Worm (Caenorhabditis elegans) whole organism, early embryonic: ENCODE data around the gene nep-12.
A peak's percentile ranks its signal among the peaks of the same experiment; 100 is the strongest.

Experiments used
- B0310.2 ChIP-seq: sonication (generic microtip); optimal IDR thresholded peaks from 2 replicates; lab custom pipeline; 2016; ENCODE audit warnings: mild to moderate bottlenecking, missing genetic modification characterization, missing compliant biosample characterization
- F13C5.2 ChIP-seq: sonication (generic microtip); optimal IDR thresholded peaks from 2 replicates; lab custom pipeline; 2017; ENCODE audit warnings: mild to moderate bottlenecking, missing genetic modification characterization, inconsistent platforms, missing compliant biosample characterization
- aly-1 ChIP-seq: sonication (generic microtip); optimal IDR thresholded peaks from 2 replicates; lab custom pipeline; 2016; ENCODE audit warnings: missing genetic modification characterization, missing compliant biosample characterization
- ama-1 ChIP-seq: fragments of 150-350 bp; optimal IDR thresholded peaks from 2 replicates; lab custom pipeline; 2014
- ceh-13 ChIP-seq: fragments of 200-800 bp; sonication (Bioruptor generic); optimal IDR thresholded peaks from 2 replicates; lab custom pipeline; 2018; ENCODE audit warnings: mild to moderate bottlenecking, missing genetic modification characterization, missing compliant biosample characterization
- ceh-36 ChIP-seq: sonication (generic microtip); optimal IDR thresholded peaks from 2 replicates; lab custom pipeline; 2016; ENCODE audit warnings: missing genetic modification characterization, inconsistent platforms, missing compliant biosample characterization
- ets-7 ChIP-seq: sonication (generic microtip); optimal IDR thresholded peaks from 2 replicates; lab custom pipeline; 2016; ENCODE audit warnings: missing genotype, missing genetic modification characterization, missing compliant biosample characterization
- flt-1 ChIP-seq: fragments of 200-800 bp; sonication (Bioruptor generic); IDR thresholded peaks from 2 replicates; pipeline ENCODE4 v1.3.6; 2022; ENCODE audit warnings: missing genetic modification characterization, missing compliant biosample characterization
- hmbx-1 ChIP-seq: sonication (generic microtip); optimal IDR thresholded peaks from 2 replicates; lab custom pipeline; 2016; ENCODE audit warnings: mild to moderate bottlenecking, missing genetic modification characterization, missing compliant biosample characterization
- hmg-4 ChIP-seq: fragments of 200-800 bp; sonication (Bioruptor generic); optimal IDR thresholded peaks from 2 replicates; lab custom pipeline; 2018; ENCODE audit warnings: mild to moderate bottlenecking, missing genetic modification characterization, missing compliant biosample characterization
- hnd-1 ChIP-seq: sonication (generic microtip); optimal IDR thresholded peaks from 2 replicates; lab custom pipeline; 2016; ENCODE audit warnings: missing genetic modification characterization, missing compliant biosample characterization
- pes-1 ChIP-seq: fragments of 200-800 bp; sonication (Bioruptor generic); IDR thresholded peaks from 2 replicates; pipeline ENCODE4 v1.3.6; 2022; ENCODE audit warnings: missing genetic modification reagents, missing genetic modification characterization, missing compliant biosample characterization
- scrt-1 ChIP-seq: fragments of 200-800 bp; sonication (Bioruptor generic); IDR thresholded peaks from 2 replicates; pipeline ENCODE4 v1.3.6; 2022; ENCODE audit warnings: missing genetic modification characterization, missing compliant biosample characterization
- sea-1 ChIP-seq: fragments of 200-800 bp; sonication (Bioruptor generic); conservative IDR thresholded peaks from 2 replicates; pipeline ENCODE4 v1.3.6; 2022; ENCODE audit warnings: missing genetic modification characterization, missing compliant biosample characterization
- tbx-11 ChIP-seq: fragments of 200-800 bp; sonication (Bioruptor generic); IDR thresholded peaks from 2 replicates; pipeline ENCODE4 v1.3.6; 2022; ENCODE audit warnings: missing genetic modification characterization, missing compliant biosample characterization
- tbx-37 ChIP-seq: fragments of 200-800 bp; sonication (Bioruptor generic); conservative IDR thresholded peaks from 2 replicates; pipeline ENCODE4 v1.3.6; 2022; ENCODE audit warnings: missing genetic modification reagents, missing genetic modification characterization, missing compliant biosample characterization
- tra-4 ChIP-seq: sonication (generic microtip); optimal IDR thresholded peaks from 2 replicates; lab custom pipeline; 2017; ENCODE audit warnings: missing genetic modification characterization, missing compliant biosample characterization

Gene nep-12

ce11 chrII:4741527-4742187 is 42.7 kb downstream of the nep-12 start, which contains the start of gene acs-11:
acs-11 (plus strand) TSS chrII:4742137.
- no peak for TF ChIP-seq hnd-1 (tag; lab: Kevin White, UChicago)
- no peak for TF ChIP-seq tbx-37 (GFP tag; lab: Robert Waterston, UW)
- TF ChIP-seq tra-4: no peak
- TF ChIP-seq ceh-13: no peak

- peak; percentile 40 for TF ChIP-seq F13C5.2 (tag; lab: Kevin White, UChicago)
- no peak for TF ChIP-seq ceh-36 (tag; lab: Kevin White, UChicago)
- TF ChIP-seq hmg-4: peak; percentile 69
- peak; percentile 92 for TF ChIP-seq tbx-37 (GFP tag; lab: Robert Waterston, UW)
- no peak for TF ChIP-seq flt-1 (GFP tag; lab: Robert Waterston, UW)
- TF ChIP-seq ets-7: peak; percentile 49
- peak; percentile 71; the same call in 1 of the 2 replicates for TF ChIP-seq pes-1
- TF ChIP-seq ceh-13: no peak
- TF ChIP-seq aly-1 (tag; lab: Kevin White, UChicago): no peak
These were observed 44.3 kb downstream of the nep-12 start, which contains the start of gene eas-1 for ce11 chrII:4739984-4740462. eas-1 (plus strand) TSS chrII:4740412.

DNA sequence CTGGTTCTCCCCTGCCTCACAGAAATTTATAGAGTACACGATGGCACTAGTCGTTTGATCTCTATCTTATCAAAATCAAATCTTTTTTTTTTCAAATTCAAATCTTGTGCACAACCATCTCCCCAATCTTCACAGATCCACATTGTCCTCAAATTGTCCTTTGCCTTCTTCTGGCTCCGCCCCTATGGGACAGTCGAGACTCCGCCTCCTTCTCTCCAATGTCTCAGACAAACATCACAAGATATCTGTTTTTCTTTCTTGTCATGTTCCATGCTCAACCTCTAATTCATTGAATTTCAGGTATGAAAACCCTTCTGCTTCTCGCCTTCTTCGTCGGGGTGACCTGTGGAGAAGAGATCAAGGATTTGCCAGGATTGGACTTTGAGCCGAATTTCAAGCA is 47.0 kb downstream of the nep-12 start, which contains the start of gene ctsa-1.1:
TSS of gene ctsa-1.1 (plus strand) at position 301 of the 400 bp plus-strand sequence.
- TF ChIP-seq hmg-4: no peak
- TF ChIP-seq scrt-1 (GFP tag; lab: Robert Waterston, UW): no peak
- TF ChIP-seq hnd-1 (tag; lab: Kevin White, UChicago): no peak
- TF ChIP-seq F13C5.2 (tag; lab: Kevin White, UChicago): no peak

- TF ChIP-seq B0310.2 (tag; lab: Kevin White, UChicago) (no peak), tbx-37 (GFP tag; lab: Robert Waterston, UW) (no peak), aly-1 (tag; lab: Kevin White, UChicago) (no peak), tra-4 (no peak), pes-1 (no peak), sea-1 (no peak), flt-1 (GFP tag; lab: Robert Waterston, UW) (no peak), ceh-36 (tag; lab: Kevin White, UChicago) (no peak), ceh-13 (no peak), ets-7 (no peak), scrt-1 (GFP tag; lab: Robert Waterston, UW) (no peak), hmbx-1 (tag; lab: Kevin White, UChicago) (no peak), hnd-1 (tag; lab: Kevin White, UChicago) (no peak), F13C5.2 (tag; lab: Kevin White, UChicago) (no peak), ama-1 (lab: Kevin White, UChicago) (no peak), tbx-11 (GFP tag; lab: Robert Waterston, UW) (no peak), hmg-4 (no peak)
These were observed 47.8 kb downstream of the nep-12 start for ce11 chrII:4736585-4736984.

DNA sequence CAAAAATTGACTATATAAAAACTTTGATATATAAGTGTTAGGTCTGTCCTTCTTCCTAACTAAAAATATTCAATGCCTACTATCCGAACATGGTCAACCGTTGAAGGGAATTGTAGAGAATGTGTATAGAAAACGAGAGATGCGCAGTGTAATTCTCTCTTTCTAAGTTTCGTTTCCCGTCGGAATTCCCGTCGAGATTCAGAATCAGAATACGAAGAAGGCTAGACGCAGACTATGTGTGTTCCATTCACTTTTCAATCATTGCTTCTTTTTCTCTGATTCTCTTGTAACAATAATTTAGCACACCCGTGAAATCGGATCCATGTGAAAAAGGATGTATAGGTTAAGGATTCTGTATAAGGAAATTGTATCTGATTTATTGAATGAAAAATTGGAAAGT is 49.9 kb downstream of the nep-12 start:
- TF ChIP-seq hmg-4 (no peak), tra-4 (no peak), ama-1 (lab: Kevin White, UChicago) (no peak), hmbx-1 (tag; lab: Kevin White, UChicago) (no peak), tbx-11 (GFP tag; lab: Robert Waterston, UW) (no peak), pes-1 (no peak), flt-1 (GFP tag; lab: Robert Waterston, UW) (no peak), hnd-1 (tag; lab: Kevin White, UChicago) (no peak), ets-7 (no peak), F13C5.2 (tag; lab: Kevin White, UChicago) (no peak), ceh-36 (tag; lab: Kevin White, UChicago) (no peak), aly-1 (tag; lab: Kevin White, UChicago) (no peak), sea-1 (no peak), ceh-13 (no peak)

DNA sequence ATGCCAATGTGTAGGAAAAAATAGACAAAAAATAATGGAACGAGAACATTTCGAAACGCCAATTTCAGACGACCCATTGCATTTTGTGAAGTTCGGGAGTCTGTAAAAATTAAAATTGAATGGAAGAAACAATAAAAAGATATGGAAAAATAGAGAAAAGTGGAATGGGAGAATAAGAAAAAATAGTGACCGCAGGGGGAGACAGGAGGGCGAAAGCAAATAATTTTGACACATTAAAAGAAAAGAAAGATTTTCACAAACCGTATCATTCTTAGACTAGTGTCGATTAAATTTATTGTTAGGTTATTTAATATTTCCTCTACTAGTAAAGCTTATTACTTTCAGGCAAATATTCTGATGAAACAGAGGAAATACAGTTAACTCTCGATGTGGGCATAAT is 50.5 kb downstream of the nep-12 start, which contains the start of gene F41C3.11:
TSS of gene F41C3.11 (minus strand) at position 101 of the 400 bp plus-strand sequence.
- TF ChIP-seq flt-1 (GFP tag; lab: Robert Waterston, UW) (no peak), scrt-1 (GFP tag; lab: Robert Waterston, UW) (no peak), tbx-37 (GFP tag; lab: Robert Waterston, UW) (no peak), ama-1 (lab: Kevin White, UChicago) (no peak)

DNA sequence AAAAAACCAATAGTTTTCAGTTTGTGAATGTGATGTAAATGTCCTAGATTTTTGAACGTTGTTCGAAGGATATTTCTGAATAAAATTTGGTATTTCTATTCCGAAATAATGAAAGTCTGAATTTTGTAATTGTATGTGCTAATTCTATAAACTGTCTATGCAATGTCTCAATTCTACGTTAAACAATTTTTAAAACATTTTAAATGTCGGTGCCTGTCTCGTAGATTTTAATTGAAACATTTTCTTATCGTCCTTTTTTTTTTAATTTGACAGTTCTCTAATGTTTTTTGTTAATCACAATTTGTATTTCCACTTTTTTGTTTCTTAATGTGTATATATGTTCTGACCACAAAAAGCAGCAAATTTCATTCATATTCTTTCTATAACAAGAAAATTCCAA is 54.6 kb downstream of the nep-12 start, which contains the start of gene F41C3.7:
TSS of gene F41C3.7 (plus strand) at position 301 of the 400 bp plus-strand sequence.
- TF ChIP-seq aly-1 (tag; lab: Kevin White, UChicago) (no peak), pes-1 (no peak), ceh-36 (tag; lab: Kevin White, UChicago) (no peak), tra-4 (no peak), ceh-13 (no peak), sea-1 (no peak), B0310.2 (tag; lab: Kevin White, UChicago) (no peak), ama-1 (lab: Kevin White, UChicago) (no peak), tbx-37 (GFP tag; lab: Robert Waterston, UW) (no peak)

DNA sequence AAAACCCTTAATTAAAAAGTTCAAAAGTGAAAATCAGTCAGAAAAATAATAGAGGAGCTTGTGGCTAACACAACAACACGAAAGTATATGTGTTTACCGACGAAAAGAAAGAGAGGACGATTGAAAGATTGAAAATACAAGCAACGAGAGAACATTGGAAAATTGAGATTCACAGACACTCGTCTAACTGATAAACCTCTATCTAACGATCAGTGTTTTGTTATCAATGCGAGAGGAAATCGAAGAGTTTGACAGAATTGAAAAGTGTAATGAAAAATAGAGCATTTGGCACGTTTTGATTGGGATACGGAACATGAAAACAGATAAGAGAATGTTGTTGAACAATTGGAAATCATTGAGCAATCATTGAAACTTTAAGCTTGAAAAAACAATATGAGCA is 55.6 kb downstream of the nep-12 start:
- TF ChIP-seq pes-1 (no peak), tra-4 (no peak), aly-1 (tag; lab: Kevin White, UChicago) (no peak), F13C5.2 (tag; lab: Kevin White, UChicago) (no peak), ceh-36 (tag; lab: Kevin White, UChicago) (no peak), scrt-1 (GFP tag; lab: Robert Waterston, UW) (no peak), tbx-37 (GFP tag; lab: Robert Waterston, UW) (no peak), hmg-4 (no peak), hmbx-1 (tag; lab: Kevin White, UChicago) (no peak), ets-7 (no peak), ceh-13 (no peak), hnd-1 (tag; lab: Kevin White, UChicago) (no peak), sea-1 (no peak), tbx-11 (GFP tag; lab: Robert Waterston, UW) (no peak), ama-1 (lab: Kevin White, UChicago) (no peak)
